Fruit fly (Drosophila melanogaster): ENCODE data around the gene CG32318.

CG32318 gene

dm6 chr3L:1212113-1212512, 34.6 kb downstream of the CG32318 start:
- TF ChIP-seq ttk (optimal IDR thresholded peaks at IDR 0.05) (no peak), psq (optimal IDR thresholded peaks at IDR 0.05) (no peak), Sin3A (optimal IDR thresholded peaks at IDR 0.05) (no peak), h (optimal IDR thresholded peaks at IDR 0.05) (no peak), insv (optimal IDR thresholded peaks at IDR 0.05) (no peak), Myc (optimal IDR thresholded peaks at IDR 0.05) (no peak)

dm6 chr3L:1211096-1211495, 35.6 kb downstream of the CG32318 start, which contains the start of gene LysD:
TSS of gene LysD (minus strand) at chr3L:1211196.
- TF ChIP-seq h (optimal IDR thresholded peaks at IDR 0.05), result no peak
- TF ChIP-seq Myc (optimal IDR thresholded peaks at IDR 0.05), result no peak
- TF ChIP-seq ttk (optimal IDR thresholded peaks at IDR 0.05), result no peak
- no peak for TF ChIP-seq insv (optimal IDR thresholded peaks at IDR 0.05)
- no peak for TF ChIP-seq psq (optimal IDR thresholded peaks at IDR 0.05)
- no peak for TF ChIP-seq Sin3A (optimal IDR thresholded peaks at IDR 0.05)

dm6 chr3L:1208206-1208605, 38.5 kb downstream of the CG32318 start:
- no peak for TF ChIP-seq h (optimal IDR thresholded peaks at IDR 0.05)
- TF ChIP-seq insv (optimal IDR thresholded peaks at IDR 0.05), result no peak
- no peak for TF ChIP-seq ttk (optimal IDR thresholded peaks at IDR 0.05)
- TF ChIP-seq Myc (optimal IDR thresholded peaks at IDR 0.05), result no peak
- TF ChIP-seq psq (optimal IDR thresholded peaks at IDR 0.05), result no peak
- TF ChIP-seq Sin3A (optimal IDR thresholded peaks at IDR 0.05), result no peak

dm6 chr3L:1206682-1207421, 39.9 kb downstream of the CG32318 start, which contains the start of gene LysB:
TSS of gene LysB (plus strand) at chr3L:1207371.
- no peak for TF ChIP-seq h (optimal IDR thresholded peaks at IDR 0.05)
- TF ChIP-seq Sin3A (optimal IDR thresholded peaks at IDR 0.05), result no peak

- TF ChIP-seq insv (optimal IDR thresholded peaks at IDR 0.05), result no peak
- no peak for TF ChIP-seq ttk (optimal IDR thresholded peaks at IDR 0.05)
Observed at dm6 chr3L:1204674-1205547, 41.8 kb downstream of the CG32318 start, which contains the start of gene CG9119. TSS of gene CG9119 (minus strand) at chr3L:1204795.

dm6 chr3L:1203855-1204431, 42.8 kb downstream of the CG32318 start:
- TF ChIP-seq insv (optimal IDR thresholded peaks at IDR 0.05) (no peak), h (optimal IDR thresholded peaks at IDR 0.05) (no peak), Myc (optimal IDR thresholded peaks at IDR 0.05) (no peak), ttk (optimal IDR thresholded peaks at IDR 0.05) (no peak), psq (optimal IDR thresholded peaks at IDR 0.05) (no peak), Sin3A (optimal IDR thresholded peaks at IDR 0.05) (no peak)

dm6 chr3L:1202588-1203195, 44.0 kb downstream of the CG32318 start, which contains the start of gene meep:
TSS of gene meep (minus strand) at chr3L:1203036.
- TF ChIP-seq h (optimal IDR thresholded peaks at IDR 0.05), result no peak
- TF ChIP-seq ttk (optimal IDR thresholded peaks at IDR 0.05), result no peak
- no peak for TF ChIP-seq insv (optimal IDR thresholded peaks at IDR 0.05)
- TF ChIP-seq Myc (optimal IDR thresholded peaks at IDR 0.05), result no peak
- TF ChIP-seq psq (optimal IDR thresholded peaks at IDR 0.05), result no peak
- TF ChIP-seq Sin3A (optimal IDR thresholded peaks at IDR 0.05), result no peak

dm6 chr3L:1200357-1201051, 46.2 kb downstream of the CG32318 start, which contains the start of gene mwh:
TSS of gene mwh (plus strand) at chr3L:1200786.
- TF ChIP-seq Sin3A (optimal IDR thresholded peaks at IDR 0.05), result no peak
- TF ChIP-seq insv (optimal IDR thresholded peaks at IDR 0.05), result no peak
- no peak for TF ChIP-seq ttk (optimal IDR thresholded peaks at IDR 0.05)
- no peak for TF ChIP-seq h (optimal IDR thresholded peaks at IDR 0.05)
- no peak for TF ChIP-seq psq (optimal IDR thresholded peaks at IDR 0.05)
- no peak for TF ChIP-seq Myc (optimal IDR thresholded peaks at IDR 0.05)
